Fruit fly (Drosophila melanogaster) whole organism, adult: ENCODE measurements around the gene CG15879.

ENCODE experiments used
- CG11617 ChIP-seq: fragments of 200-800 bp; sonication (Bioruptor generic); optimal IDR thresholded peaks from 2 replicates; lab custom pipeline; 2017; ENCODE audit warnings: mild to moderate bottlenecking, missing biosample characterization, missing genetic modification reagents, missing genetic modification characterization
- CG14711 ChIP-seq: fragments of 200-800 bp; sonication (Bioruptor generic); optimal IDR thresholded peaks from 2 replicates; lab custom pipeline; 2018; ENCODE audit warnings: missing biosample characterization, mild to moderate bottlenecking, missing genetic modification characterization, moderate library complexity
- CG5204 ChIP-seq: fragments of 200-800 bp; sonication (Bioruptor generic); optimal IDR thresholded peaks from 2 replicates; lab custom pipeline; 2016; ENCODE audit warnings: missing biosample characterization, missing genetic modification characterization
- Clk ChIP-seq: fragments of 200-800 bp; sonication (Bioruptor generic); optimal IDR thresholded peaks from 2 replicates; lab custom pipeline; 2017; ENCODE audit warnings: missing biosample characterization, missing genetic modification characterization
- Crg-1 ChIP-seq: fragments of 200-800 bp; sonication (Bioruptor generic); optimal IDR thresholded peaks from 2 replicates; lab custom pipeline; 2016; ENCODE audit warnings: missing biosample characterization, missing genetic modification characterization
- Mnt ChIP-seq: fragments of 200-800 bp; sonication (Bioruptor generic); optimal IDR thresholded peaks from 2 replicates; lab custom pipeline; 2016; ENCODE audit warnings: missing biosample characterization, mild to moderate bottlenecking, missing genetic modification characterization
- bab1 ChIP-seq: fragments of 200-800 bp; sonication (Bioruptor generic); optimal IDR thresholded peaks from 3 replicates; lab custom pipeline; 2019; ENCODE audit warnings: missing biosample characterization, mild to moderate bottlenecking, missing genetic modification characterization, moderate library complexity
- cic ChIP-seq: fragments of 200-800 bp; sonication (Bioruptor generic); optimal IDR thresholded peaks from 2 replicates; lab custom pipeline; 2017; ENCODE audit warnings: missing biosample characterization, mild to moderate bottlenecking, missing genetic modification characterization, moderate library complexity
- cnc ChIP-seq, 2 experiments: fragments of >200 bp; optimal IDR thresholded peaks; 2 replicates each; lab custom pipeline; 2017
- pad ChIP-seq: fragments of 200-800 bp; sonication (Bioruptor generic); optimal IDR thresholded peaks from 3 replicates; lab custom pipeline; 2017; ENCODE audit warnings: missing biosample characterization, missing genetic modification characterization, mild to moderate bottlenecking, moderate library complexity, missing genetic modification reagents
- tj ChIP-seq: fragments of 200-800 bp; sonication (Bioruptor generic); optimal IDR thresholded peaks from 3 replicates; lab custom pipeline; 2017; ENCODE audit warnings: missing biosample characterization, mild to moderate bottlenecking, missing genetic modification characterization, moderate library complexity

dm6 chr3L:2162019-2162418 is 6.9 kb downstream of the CG15879 start:
- TF ChIP-seq bab1 (GFP tag; lab: Kevin White, UChicago) (no peak), cic (GFP tag; lab: Kevin White, UChicago) (no peak), pad (GFP tag; lab: Kevin White, UChicago) (no peak), Clk (GFP tag; lab: Kevin White, UChicago) (no peak), cnc (optimal IDR thresholded peaks at IDR 0.05; lab: Kevin White, UChicago) (no peak), CG14711 (tag; lab: Kevin White, UChicago) (no peak), Crg-1 (GFP tag; lab: Kevin White, UChicago) (no peak), CG11617 (no peak), Mnt (GFP tag; lab: Kevin White, UChicago) (no peak), tj (GFP tag; lab: Kevin White, UChicago) (no peak), CG5204 (no peak)
